Fruit fly (Drosophila melanogaster) whole organism, pupa: ENCODE results near the gene Cyp4d1.

Experiments used
- CG12605 ChIP-seq: fragments of 200-800 bp; sonication (Bioruptor generic); IDR thresholded peaks from 2 replicates; pipeline ENCODE4 v1.3.6; 2022; ENCODE audit warnings: missing biosample characterization, missing genetic modification characterization
- CG14655 ChIP-seq: fragments of 200-800 bp; sonication (Bioruptor generic); optimal IDR thresholded peaks from 3 replicates; lab custom pipeline; 2017; ENCODE audit warnings: mild to moderate bottlenecking, missing biosample characterization, missing genetic modification reagents, missing genetic modification characterization
- CG15710 ChIP-seq: fragments of 200-800 bp; sonication (Bioruptor generic); optimal IDR thresholded peaks from 2 replicates; lab custom pipeline; 2018; ENCODE audit warnings: missing biosample characterization, mild to moderate bottlenecking, missing genetic modification characterization, moderate library complexity
- CG17806 ChIP-seq: fragments of 200-800 bp; sonication (Bioruptor generic); optimal IDR thresholded peaks from 2 replicates; lab custom pipeline; 2018; ENCODE audit warnings: missing biosample characterization, mild to moderate bottlenecking, missing genetic modification characterization, moderate library complexity
- CG8159 ChIP-seq: fragments of 200-800 bp; sonication (Bioruptor generic); optimal IDR thresholded peaks from 3 replicates; lab custom pipeline; 2018; ENCODE audit warnings: missing biosample characterization, mild to moderate bottlenecking, missing genetic modification characterization, moderate library complexity
- CG8301 ChIP-seq: fragments of 200-800 bp; sonication (Bioruptor generic); optimal IDR thresholded peaks from 2 replicates; lab custom pipeline; 2018; ENCODE audit warnings: missing biosample characterization, mild to moderate bottlenecking, missing genetic modification characterization
- EcR ChIP-seq: fragments of 200-800 bp; sonication (Bioruptor generic); optimal IDR thresholded peaks from 3 replicates; lab custom pipeline; 2019; ENCODE audit warnings: missing biosample characterization, missing genetic modification characterization, mild to moderate bottlenecking, moderate library complexity, missing genetic modification reagents
- Pif1B ChIP-seq: fragments of 200-800 bp; sonication (Bioruptor generic); optimal IDR thresholded peaks from 3 replicates; lab custom pipeline; 2016; ENCODE audit warnings: missing biosample characterization, missing genetic modification characterization
- rn ChIP-seq: fragments of 200-800 bp; sonication (Bioruptor generic); IDR thresholded peaks from 2 replicates; pipeline ENCODE4 v1.3.6; 2022; ENCODE audit warnings: missing biosample characterization, missing genetic modification characterization

DNA sequence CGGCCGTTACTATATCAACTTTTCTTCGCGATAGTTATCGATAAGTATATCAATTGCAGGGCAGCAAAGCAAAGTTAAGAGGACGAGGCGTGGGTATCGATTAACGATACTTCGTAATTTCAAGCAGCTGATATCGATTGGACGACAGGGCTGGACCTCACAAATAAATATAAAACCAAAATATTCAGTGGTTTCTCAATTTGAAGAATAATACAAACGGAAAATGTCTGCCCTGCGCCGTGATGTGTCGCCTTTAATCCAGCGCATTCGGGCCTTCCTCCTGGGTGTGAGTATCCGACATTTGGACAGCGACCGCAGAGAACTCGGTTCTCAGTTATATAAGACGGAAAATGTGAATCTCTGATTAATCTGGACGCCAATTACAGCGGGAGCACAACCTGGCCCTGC lies 10.4 kb upstream of the Cyp4d1 start, which contains the start of gene ND-B14.5A:
- TF ChIP-seq EcR (GFP tag; lab: Kevin White, UChicago) = no peak
- no peak for TF ChIP-seq CG15710 (tag; lab: Kevin White, UChicago)
- no peak for TF ChIP-seq CG17806 (tag; lab: Kevin White, UChicago)
- TF ChIP-seq CG14655 (GFP tag; lab: Kevin White, UChicago) = no peak
- TF ChIP-seq CG8301 = no peak
- no peak for TF ChIP-seq CG8159
- TF ChIP-seq CG12605 (GFP tag; lab: Robert Waterston, UW) = no peak
- no peak for TF ChIP-seq Pif1B (GFP tag; lab: Kevin White, UChicago)
- TF ChIP-seq rn (GFP tag; lab: Robert Waterston, UW) = no peak
